Fruit fly (Drosophila melanogaster) whole organism, embryonic: ENCODE measurements around the gene Jhbp14.
"Not testable (repeated sequence)": the region's sequence is repeated elsewhere in the genome, so short reads cannot be mapped to it uniquely, and the experiment has no call there.

Experiments used
- Atf6 ChIP-seq: fragments of 200-800 bp; sonication (Bioruptor generic); IDR thresholded peaks from 2 replicates; pipeline ENCODE4 v1.3.6; 2022; ENCODE audit warnings: missing biosample characterization, missing genetic modification characterization
- Awh ChIP-seq: fragments of 200-800 bp; sonication (Bioruptor generic); IDR thresholded peaks from 2 replicates; pipeline ENCODE4, ENCODE4 v1.3.6; 2022; ENCODE audit warnings: missing biosample characterization, missing genetic modification characterization
- CG1024 ChIP-seq: fragments of 200-800 bp; sonication (Bioruptor generic); IDR thresholded peaks from 2 replicates; pipeline ENCODE4 v1.3.6; 2022; ENCODE audit warnings: missing biosample characterization, missing genetic modification characterization
- CG10979 ChIP-seq: fragments of 200-800 bp; sonication (Bioruptor generic); optimal IDR thresholded peaks from 2 replicates; lab custom pipeline; 2018; ENCODE audit warnings: missing biosample characterization, mild to moderate bottlenecking, missing genetic modification characterization, moderate library complexity
- CG12942 ChIP-seq: fragments of 200-800 bp; sonication (Bioruptor generic); optimal IDR thresholded peaks from 3 replicates; lab custom pipeline; 2016; ENCODE audit warnings: missing biosample characterization, missing genetic modification characterization
- CG14860 ChIP-seq: fragments of 200-800 bp; sonication (Bioruptor generic); IDR thresholded peaks from 3 replicates; pipeline ENCODE4 v1.3.6; 2022; ENCODE audit warnings: missing biosample characterization, missing genetic modification characterization; ENCODE audit not compliant: partially characterized antibody
- CG1602 ChIP-seq: fragments of 200-800 bp; sonication (Bioruptor generic); optimal IDR thresholded peaks from 3 replicates; lab custom pipeline; 2016; ENCODE audit warnings: missing biosample characterization, missing genetic modification characterization
- CG1603 ChIP-seq: fragments of 200-800 bp; sonication (Bioruptor generic); optimal IDR thresholded peaks from 2 replicates; lab custom pipeline; 2019; ENCODE audit warnings: missing biosample characterization, mild to moderate bottlenecking, missing genetic modification characterization, moderate library complexity
- CG1647 ChIP-seq: fragments of 200-800 bp; sonication (Bioruptor generic); optimal IDR thresholded peaks from 3 replicates; lab custom pipeline; 2016; ENCODE audit warnings: missing biosample characterization, missing genetic modification characterization
- CG16779 ChIP-seq: fragments of 200-800 bp; sonication (Bioruptor generic); IDR thresholded peaks from 2 replicates; pipeline ENCODE4 v1.3.6; 2022; ENCODE audit warnings: missing biosample characterization, missing genetic modification characterization
- CG17328 ChIP-seq: fragments of 200-800 bp; sonication (Bioruptor generic); IDR thresholded peaks from 2 replicates; pipeline ENCODE4 v1.3.6; 2022; ENCODE audit warnings: missing biosample characterization, missing genetic modification characterization
- CG18764 ChIP-seq: fragments of 200-800 bp; sonication (Bioruptor generic); optimal IDR thresholded peaks from 3 replicates; lab custom pipeline; 2016; ENCODE audit warnings: missing biosample characterization, missing genetic modification characterization
- CG2712 ChIP-seq: fragments of 200-800 bp; optimal IDR thresholded peaks from 3 replicates; lab custom pipeline; 2019; ENCODE audit warnings: missing biosample characterization, mild to moderate bottlenecking, missing genetic modification characterization, moderate library complexity
- CG2875 ChIP-seq: fragments of 200-800 bp; sonication (Bioruptor generic); optimal IDR thresholded peaks from 2 replicates; lab custom pipeline; 2017; ENCODE audit warnings: missing biosample characterization, mild to moderate bottlenecking, missing genetic modification characterization, missing genetic modification reagents
- CG30403 ChIP-seq: fragments of 200-800 bp; sonication (Bioruptor generic); optimal IDR thresholded peaks from 3 replicates; lab custom pipeline; 2016; ENCODE audit warnings: missing biosample characterization, missing genetic modification characterization
- CG33557 ChIP-seq: fragments of 200-800 bp; sonication (Bioruptor generic); optimal IDR thresholded peaks from 2 replicates; lab custom pipeline; 2019; ENCODE audit warnings: missing biosample characterization, mild to moderate bottlenecking, missing genetic modification characterization, moderate library complexity
- CG6272 ChIP-seq: fragments of 200-800 bp; sonication (Bioruptor generic); IDR thresholded peaks from 2 replicates; pipeline ENCODE4 v1.3.6; 2022; ENCODE audit warnings: missing biosample characterization, missing genetic modification characterization
- CG7786 ChIP-seq: fragments of 200-800 bp; sonication (Bioruptor generic); optimal IDR thresholded peaks from 2 replicates; lab custom pipeline; 2016; ENCODE audit warnings: missing biosample characterization, missing genetic modification characterization
- CG7987 ChIP-seq: fragments of 200-800 bp; sonication (Bioruptor generic); optimal IDR thresholded peaks from 2 replicates; lab custom pipeline; 2018; ENCODE audit warnings: missing biosample characterization, mild to moderate bottlenecking, missing genetic modification characterization, moderate library complexity
- CG9932 ChIP-seq: fragments of 200-800 bp; sonication (Bioruptor generic); IDR thresholded peaks from 2 replicates; pipeline ENCODE4 v1.3.6; 2022; ENCODE audit warnings: missing biosample characterization, missing genetic modification characterization
- Camta ChIP-seq: fragments of 200-800 bp; sonication (Bioruptor generic); optimal IDR thresholded peaks from 2 replicates; lab custom pipeline; 2016; ENCODE audit warnings: missing biosample characterization, missing genetic modification characterization
- CoRest ChIP-seq: fragments of 200-800 bp; sonication (Bioruptor generic); optimal IDR thresholded peaks from 3 replicates; lab custom pipeline; 2018; ENCODE audit warnings: missing biosample characterization, mild to moderate bottlenecking, missing genetic modification characterization, moderate library complexity
- Dbx ChIP-seq: fragments of 200-800 bp; sonication (Bioruptor generic); IDR thresholded peaks from 3 replicates; pipeline ENCODE4 v1.3.6; 2022; ENCODE audit warnings: missing biosample characterization, missing genetic modification characterization
- Drgx ChIP-seq: fragments of 200-800 bp; sonication (Bioruptor generic); IDR thresholded peaks from 2 replicates; pipeline ENCODE4 v1.3.6; 2022; ENCODE audit warnings: missing biosample characterization, missing genetic modification characterization
- E2f2 ChIP-seq: fragments of 200-800 bp; sonication (Bioruptor generic); IDR thresholded peaks from 2 replicates; pipeline ENCODE4 v1.3.6; 2022; ENCODE audit warnings: missing biosample characterization, missing genetic modification characterization
- H2.0 ChIP-seq: fragments of 200-800 bp; sonication (Bioruptor generic); IDR thresholded peaks from 2 replicates; pipeline ENCODE4 v1.3.6; 2022; ENCODE audit warnings: missing biosample characterization, missing genetic modification characterization
- HLH3B ChIP-seq: fragments of 200-800 bp; sonication (Bioruptor generic); IDR thresholded peaks from 2 replicates; pipeline ENCODE4 v1.3.6; 2022; ENCODE audit warnings: missing biosample characterization, missing genetic modification characterization
- Hr51 ChIP-seq, 2 experiments: fragments of 200-800 bp; sonication (Bioruptor generic); optimal IDR thresholded peaks; 2 replicates in 1 of 2; 3 replicates in 1 of 2; lab custom pipeline; 2016 to 2018; ENCODE audit warnings: missing biosample characterization in 2 of 2, missing genetic modification characterization in 2 of 2, mild to moderate bottlenecking in 1 of 2, moderate library complexity in 1 of 2
- Jarid2 ChIP-seq: fragments of 200-800 bp; sonication (Bioruptor generic); optimal IDR thresholded peaks from 3 replicates; lab custom pipeline; 2017; ENCODE audit warnings: mild to moderate bottlenecking, missing biosample characterization, missing genetic modification reagents, missing genetic modification characterization
- MBD-R2 ChIP-seq: fragments of 200-800 bp; sonication (Bioruptor generic); IDR thresholded peaks from 2 replicates; pipeline ENCODE4 v1.3.6; 2022; ENCODE audit warnings: missing biosample characterization, missing genetic modification characterization
- Med ChIP-seq: fragments of 200-800 bp; sonication (Bioruptor generic); peaks from one replicate; lab custom pipeline; 2016; ENCODE audit warnings: missing biosample characterization, missing genetic modification characterization, mild to moderate bottlenecking, inconsistent platforms, moderate library complexity
- Mes4 ChIP-seq: fragments of 200-800 bp; sonication (Bioruptor generic); optimal IDR thresholded peaks from 2 replicates; lab custom pipeline; 2016; ENCODE audit warnings: missing biosample characterization, missing genetic modification characterization
- NC2β ChIP-seq: fragments of 200-800 bp; sonication (Bioruptor generic); optimal IDR thresholded peaks from 2 replicates; lab custom pipeline; 2016; ENCODE audit warnings: missing biosample characterization, missing genetic modification characterization
- NfI ChIP-seq: fragments of 200-800 bp; sonication (Bioruptor generic); optimal IDR thresholded peaks from 3 replicates; lab custom pipeline; 2018; ENCODE audit warnings: missing biosample characterization, mild to moderate bottlenecking, missing genetic modification characterization, moderate library complexity
- Spps ChIP-seq: fragments of 200-800 bp; sonication (Bioruptor generic); optimal IDR thresholded peaks from 2 replicates; lab custom pipeline; 2018; ENCODE audit warnings: missing biosample characterization, mild to moderate bottlenecking, missing genetic modification characterization
- ato ChIP-seq: fragments of 200-800 bp; sonication (Bioruptor generic); IDR thresholded peaks from 2 replicates; pipeline ENCODE4 v1.3.6; 2022; ENCODE audit warnings: missing biosample characterization, missing genetic modification characterization; ENCODE audit not compliant: partially characterized antibody
- ci ChIP-seq: fragments of 200-800 bp; sonication (Bioruptor generic); IDR thresholded peaks from 3 replicates; pipeline ENCODE4 v1.3.6; 2022; ENCODE audit warnings: missing biosample characterization, missing genetic modification characterization
- cwo ChIP-seq: fragments of 200-800 bp; sonication (Bioruptor generic); optimal IDR thresholded peaks from 3 replicates; lab custom pipeline; 2017; ENCODE audit warnings: missing biosample characterization, missing genetic modification characterization, mild to moderate bottlenecking, moderate library complexity, missing genetic modification reagents
- gce ChIP-seq: fragments of 200-800 bp; sonication (Bioruptor generic); IDR thresholded peaks from 3 replicates; pipeline ENCODE4 v1.3.6; 2022; ENCODE audit warnings: missing biosample characterization, missing genetic modification characterization
- hkb ChIP-seq, 2 experiments: fragments of 200-800 bp in 1 of 2; fragments of >200 bp in 1 of 2; sonication (Bioruptor generic) in 1 of 2; IDR thresholded peaks in 1 of 2; optimal IDR thresholded peaks in 1 of 2; 2 replicates each; pipeline versions ENCODE4 v1.3.6 to Lab custom; 2017 to 2022; ENCODE audit warnings: missing biosample characterization in 1 of 2, missing genetic modification characterization in 1 of 2
- kni ChIP-seq: fragments of 200-800 bp; sonication (Bioruptor generic); optimal IDR thresholded peaks from 3 replicates; lab custom pipeline; 2017; ENCODE audit warnings: mild to moderate bottlenecking, missing biosample characterization, missing genetic modification reagents, missing genetic modification characterization
- lmd ChIP-seq: fragments of 200-800 bp; sonication (Bioruptor generic); IDR thresholded peaks from 2 replicates; pipeline ENCODE4 v1.3.6; 2022; ENCODE audit warnings: missing biosample characterization, missing genetic modification characterization
- mld ChIP-seq: fragments of 200-800 bp; sonication (Bioruptor generic); IDR thresholded peaks from 3 replicates; pipeline ENCODE4 v1.3.6; 2022; ENCODE audit warnings: missing biosample characterization, missing genetic modification characterization; ENCODE audit not compliant: partially characterized antibody
- onecut ChIP-seq: fragments of 200-800 bp; sonication (Bioruptor generic); IDR thresholded peaks from 2 replicates; pipeline ENCODE4 v1.3.6; 2022; ENCODE audit warnings: missing biosample characterization, missing genetic modification characterization
- pros ChIP-seq: fragments of 200-800 bp; sonication (Bioruptor generic); optimal IDR thresholded peaks from 3 replicates; lab custom pipeline; 2019; ENCODE audit warnings: missing biosample characterization, mild to moderate bottlenecking, missing genetic modification characterization, moderate library complexity
- pzg ChIP-seq: fragments of 200-800 bp; sonication (Bioruptor generic); optimal IDR thresholded peaks from 3 replicates; lab custom pipeline; 2018; ENCODE audit warnings: missing biosample characterization, mild to moderate bottlenecking, missing genetic modification characterization, moderate library complexity
- seq ChIP-seq: fragments of 200-800 bp; sonication (Bioruptor generic); IDR thresholded peaks from 2 replicates; pipeline ENCODE4 v1.3.6; 2022; ENCODE audit warnings: missing biosample characterization, missing genetic modification characterization
- toy ChIP-seq: fragments of 200-800 bp; sonication (Bioruptor generic); IDR thresholded peaks from 2 replicates; pipeline ENCODE4 v1.3.6; 2022; ENCODE audit warnings: missing biosample characterization, missing genetic modification characterization

Jhbp14 gene

dm6 chr2L:13215640-13216129 is 20.6 kb upstream of the Jhbp14 start (continued):
- 0 out of 2 replicates have a peak, but pooled peaks have one; percentile 25 for TF ChIP-seq H2.0 (GFP tag; lab: Robert Waterston, UW)
- peak; percentile 13 for TF ChIP-seq NfI (GFP tag; lab: Kevin White, UChicago)
- 0 out of 2 replicates have a peak, but pooled peaks have one; percentile 20 for TF ChIP-seq lmd
- peak; percentile 30 for TF ChIP-seq CG30403 (GFP tag; lab: Kevin White, UChicago)
- peak; percentile 40; the same call in 1 of the 2 replicates for TF ChIP-seq E2f2 (GFP tag; lab: Robert Waterston, UW)
- TF ChIP-seq CG1603 (tag; lab: Kevin White, UChicago) = peak; percentile 46
- TF ChIP-seq Awh = peak; percentile 62; the same call in 1 of the 2 replicates
- peak; percentile 59; the same call in 1 of the 2 replicates for TF ChIP-seq CG9932
- TF ChIP-seq Atf6 (GFP tag; lab: Robert Waterston, UW) = peak; percentile 49; the same call in 1 of the 2 replicates
- TF ChIP-seq CG1024 (GFP tag; lab: Robert Waterston, UW) = peak; percentile 50; the same call in 1 of the 2 replicates
- TF ChIP-seq ato (GFP tag; lab: Robert Waterston, UW) = peak; percentile 5; the same call in 1 of the 2 replicates
- peak; percentile 46; the same call in 1 of the 2 replicates for TF ChIP-seq seq (GFP tag; lab: Robert Waterston, UW)
- peak; percentile 58 for TF ChIP-seq Mes4 (GFP tag; lab: Kevin White, UChicago)
- TF ChIP-seq kni = peak; percentile 95
- TF ChIP-seq onecut (GFP tag; lab: Robert Waterston, UW) = peak; percentile 50; the same call in 1 of the 2 replicates
- TF ChIP-seq CG12942 (GFP tag; lab: Kevin White, UChicago) = peak; percentile 19
- peak in 1 of 2 experiments; percentile 47 for TF ChIP-seq Hr51 (GFP tag; optimal IDR thresholded peaks at IDR 0.05; lab: Kevin White, UChicago)
- TF ChIP-seq mld (GFP tag; lab: Robert Waterston, UW) = peak; percentile 69; the same call in 2 of the 3 replicates
- TF ChIP-seq CG2712 = peak; percentile 53
- peak; percentile 51; the same call in 1 of the 2 replicates for TF ChIP-seq CG16779
- 0 out of 2 replicates have a peak, but pooled peaks have one; percentile 34 for TF ChIP-seq toy (GFP tag; lab: Robert Waterston, UW)
- peak; percentile 52 for TF ChIP-seq cwo (GFP tag; lab: Kevin White, UChicago)
- TF ChIP-seq CG18764 (GFP tag; lab: Kevin White, UChicago) = peak; percentile 32
- peak; percentile 28; the same call in 1 of the 2 replicates for TF ChIP-seq CG6272 (GFP tag; lab: Robert Waterston, UW)
- peak; percentile 51 for TF ChIP-seq CG2875 (GFP tag; lab: Kevin White, UChicago)
- TF ChIP-seq CG1647 (GFP tag; lab: Kevin White, UChicago) = peak; percentile 74
- TF ChIP-seq CG7786 (GFP tag; lab: Kevin White, UChicago) = peak; percentile 47
- TF ChIP-seq CG10979 (tag; lab: Kevin White, UChicago) = peak; percentile 42
- TF ChIP-seq Camta = peak; percentile 50
- peak; percentile 66; the same call in 1 of the 2 replicates for TF ChIP-seq HLH3B (GFP tag; lab: Robert Waterston, UW)
- TF ChIP-seq ci (GFP tag; lab: Robert Waterston, UW) = peak; percentile 74
- peak; percentile 3 for TF ChIP-seq pzg
- peak; percentile 48 for TF ChIP-seq CG14860
- peak; percentile 86 for TF ChIP-seq Dbx (GFP tag; lab: Robert Waterston, UW)
- TF ChIP-seq Spps (tag; lab: Kevin White, UChicago) = peak; percentile 15
- peak; percentile 8; the same call in 1 of the 2 replicates for TF ChIP-seq CG17328 (GFP tag; lab: Robert Waterston, UW)
- peak; percentile 69 for TF ChIP-seq Jarid2
- TF ChIP-seq hkb (optimal IDR thresholded peaks at IDR 0.05; lab: Kevin White, UChicago) = not testable (repeated sequence)
- TF ChIP-seq hkb (GFP tag; IDR thresholded peaks at IDR 0.05; lab: Robert Waterston, UW) = peak; percentile 75
- peak; percentile 98 for TF ChIP-seq pros (GFP tag; lab: Kevin White, UChicago)
- peak; percentile 59 for TF ChIP-seq CG7987 (GFP tag; lab: Kevin White, UChicago)
- peak; percentile 36 for TF ChIP-seq CoRest (tag; lab: Kevin White, UChicago)
- TF ChIP-seq Drgx (GFP tag; lab: Robert Waterston, UW) = peak; percentile 61
- peak; percentile 6 for TF ChIP-seq CG1602 (GFP tag; lab: Kevin White, UChicago)
- peak; percentile 69 for TF ChIP-seq NC2β (GFP tag; lab: Kevin White, UChicago)
- TF ChIP-seq MBD-R2 (GFP tag; lab: Robert Waterston, UW) = peak; percentile 34; the same call in 1 of the 2 replicates
- peak; percentile 97 for TF ChIP-seq Med (GFP tag; lab: Kevin White, UChicago)
- peak; percentile 16 for TF ChIP-seq CG33557 (GFP tag; lab: Kevin White, UChicago)
- TF ChIP-seq gce = 0 out of 3 replicates have a peak, but pooled peaks have one; percentile 55
